Worm (Caenorhabditis elegans) whole organism, L4 larva: ENCODE results near the gene arf-6.

ENCODE experiments used
- R02D3.7 ChIP-seq: fragments of 150-350 bp; sonication (generic microtip); optimal IDR thresholded peaks from 3 replicates; lab custom pipeline; 2014; ENCODE audit warnings: missing biosample characterization, missing genetic modification characterization
- aly-2 ChIP-seq: sonication (generic microtip); optimal IDR thresholded peaks from 2 replicates; lab custom pipeline; 2018; ENCODE audit warnings: missing biosample characterization, missing genetic modification characterization
- dpl-1 ChIP-seq: fragments of 150-350 bp; optimal IDR thresholded peaks from 2 replicates; lab custom pipeline; 2014; ENCODE audit warnings: missing biosample characterization, missing genetic modification reagents, missing genetic modification characterization
- nhr-11 ChIP-seq: fragments of 150-350 bp; optimal IDR thresholded peaks from 2 replicates; lab custom pipeline; 2014; ENCODE audit warnings: missing biosample characterization, missing genetic modification characterization
- nhr-25 ChIP-seq: sonication (generic microtip); optimal IDR thresholded peaks from 2 replicates; lab custom pipeline; 2017; ENCODE audit warnings: missing genetic modification characterization, mild to moderate bottlenecking, missing compliant biosample characterization, antibody characterized with exemption, moderate library complexity, borderline replicate concordance; ENCODE audit not compliant: insufficient read depth
- pha-4 ChIP-seq, 2 experiments: fragments of 150-350 bp in 1 of 2; fragments of 200-800 bp in 1 of 2; sonication (Bioruptor generic) in 1 of 2; IDR thresholded peaks in 1 of 2; optimal IDR thresholded peaks in 1 of 2; 2 replicates each; pipeline versions ENCODE4 v1.3.6 to Lab custom; 2014 to 2022; ENCODE audit warnings: missing genetic modification characterization in 2 of 2, missing genetic modification reagents in 2 of 2, missing biosample characterization in 1 of 2, missing compliant biosample characterization in 1 of 2
- unc-62 ChIP-seq, 3 experiments: fragments of 150-350 bp in 1 of 3; sonication (generic microtip); optimal IDR thresholded peaks in 2 of 3; peaks in 1 of 3; 1 replicate in 1 of 3; 2 replicates in 2 of 3; lab custom pipeline; 2014 to 2017; ENCODE audit warnings: missing biosample characterization in 3 of 3, missing genetic modification characterization in 3 of 3, missing genetic modification reagents in 3 of 3, missing genotype in 1 of 3

DNA sequence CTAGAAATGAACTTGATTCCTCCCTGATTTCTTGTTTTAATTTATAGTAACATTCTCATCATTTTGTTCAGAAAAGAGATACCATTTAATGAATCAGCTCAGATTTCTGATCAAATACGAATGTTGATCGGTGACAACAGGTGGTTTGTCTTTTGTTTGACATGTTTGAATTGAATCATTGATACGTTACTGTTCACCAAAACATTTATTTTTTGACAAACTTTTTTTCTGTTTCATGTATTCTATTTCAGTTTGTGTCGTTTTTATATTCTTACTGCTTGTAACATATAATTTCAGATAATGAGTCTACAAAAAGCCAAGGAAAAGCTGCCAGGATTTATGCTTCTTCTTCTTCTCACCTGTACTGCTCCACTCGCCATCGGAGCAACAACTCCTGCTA is 22.8 kb upstream of the arf-6 start, which contains the start of gene nep-24:
- TF ChIP-seq nhr-11 (tag; lab: Kevin White, UChicago) (no peak), R02D3.7 (no peak), unc-62 (GFP tag; optimal IDR thresholded peaks at IDR 0.05 in 1 of 2; lab: Kevin White, UChicago) (no peak), unc-62 (tag; optimal IDR thresholded peaks at IDR 0.05; lab: Kevin White, UChicago) (no peak), pha-4 (GFP tag; IDR thresholded peaks at IDR 0.05; lab: Robert Waterston, UW) (no peak), pha-4 (tag; optimal IDR thresholded peaks at IDR 0.05; lab: Kevin White, UChicago) (no peak), dpl-1 (GFP tag; lab: Kevin White, UChicago) (no peak), aly-2 (tag; lab: Kevin White, UChicago) (no peak), nhr-25 (no peak)
